Fruit fly (Drosophila melanogaster): ENCODE measurements around the gene mtgo.

The mtgo gene

DNA sequence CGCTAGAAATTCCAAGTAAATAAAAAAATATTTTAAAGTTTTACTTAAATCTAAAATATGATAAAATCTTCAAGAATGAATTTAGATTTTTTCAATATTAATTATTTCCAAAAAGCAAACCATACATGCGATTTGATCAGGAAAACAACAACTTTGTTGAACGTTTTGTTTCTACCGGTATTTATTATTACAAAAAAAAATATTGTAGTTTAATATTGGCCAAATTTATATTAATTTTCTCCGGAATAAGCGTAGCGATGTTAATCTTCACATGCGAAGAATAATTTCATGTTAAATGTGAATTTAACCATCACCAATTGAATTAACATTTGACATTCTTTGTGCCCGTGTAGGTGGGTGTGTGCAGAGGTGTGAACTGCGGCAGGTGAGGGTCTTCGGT is 74.1 kb downstream of the mtgo start (continued):
- TF ChIP-seq Ets21C (GFP tag; optimal IDR thresholded peaks at IDR 0.05) (no peak), CG11902 (GFP tag; optimal IDR thresholded peaks at IDR 0.05) (no peak), CG6792 (GFP tag; optimal IDR thresholded peaks at IDR 0.05) (no peak), CG34406 (GFP tag; optimal IDR thresholded peaks at IDR 0.05) (no peak), ss (GFP tag; optimal IDR thresholded peaks at IDR 0.05) (no peak)

dm6 chr2L:16620384-16620908 is 75.6 kb downstream of the mtgo start:
- TF ChIP-seq topi (GFP tag; optimal IDR thresholded peaks at IDR 0.05), result peak; percentile 95
- peak; percentile 73 for TF ChIP-seq CG8119 (GFP tag; IDR thresholded peaks at IDR 0.05)
- TF ChIP-seq Hr39 (GFP tag; optimal IDR thresholded peaks at IDR 0.05), result peak; percentile 90
- peak; percentile 60 for TF ChIP-seq spab (GFP tag; optimal IDR thresholded peaks at IDR 0.05)
- TF ChIP-seq net (GFP tag; optimal IDR thresholded peaks at IDR 0.05), result peak; percentile 85
- TF ChIP-seq Eip78C (GFP tag), result peak; percentile 97
- TF ChIP-seq Eip75B (GFP tag; optimal IDR thresholded peaks at IDR 0.05), result peak; percentile 72
- peak; percentile 78 for TF ChIP-seq CG10669 (GFP tag; optimal IDR thresholded peaks at IDR 0.05)
- peak; percentile 88 for TF ChIP-seq Blimp-1 (GFP tag; optimal IDR thresholded peaks at IDR 0.05)
- peak; percentile 79 for TF ChIP-seq Sox102F (GFP tag; optimal IDR thresholded peaks at IDR 0.05)
- TF ChIP-seq CG32006 (GFP tag; optimal IDR thresholded peaks at IDR 0.05), result peak; percentile 66
- TF ChIP-seq Gug (GFP tag; IDR thresholded peaks at IDR 0.05), result peak; percentile 65
- peak; percentile 58 for TF ChIP-seq vri (GFP tag; optimal IDR thresholded peaks at IDR 0.05)
- TF ChIP-seq CG16779 (tag; optimal IDR thresholded peaks at IDR 0.05), result peak; percentile 1
- TF ChIP-seq CG6854 (GFP tag; optimal IDR thresholded peaks at IDR 0.05), result peak; percentile 84
- peak; percentile 34 for TF ChIP-seq CG1621 (tag; optimal IDR thresholded peaks at IDR 0.05)
- peak; percentile 82 for TF ChIP-seq Hr4 (GFP tag; optimal IDR thresholded peaks at IDR 0.05)
- peak; percentile 63 for TF ChIP-seq fd59A (GFP tag; optimal IDR thresholded peaks at IDR 0.05)
- TF ChIP-seq svp (GFP tag), result peak; percentile 98
- peak; percentile 82 for TF ChIP-seq CG11762 (GFP tag; optimal IDR thresholded peaks at IDR 0.05; ENCODE audit: insufficient read depth)
- TF ChIP-seq CG10631 (GFP tag; optimal IDR thresholded peaks at IDR 0.05), result peak; percentile 77
- no peak for TF ChIP-seq CG9139 (GFP tag; optimal IDR thresholded peaks at IDR 0.05)
- peak; percentile 77 for TF ChIP-seq achi (GFP tag; optimal IDR thresholded peaks at IDR 0.05)
- peak; percentile 64; the same call in 2 of the 3 replicates for TF ChIP-seq eg (GFP tag; IDR thresholded peaks at IDR 0.05)
- TF ChIP-seq CG8632 (GFP tag; optimal IDR thresholded peaks at IDR 0.05), result peak; percentile 71
- TF ChIP-seq pdm3 (GFP tag; optimal IDR thresholded peaks at IDR 0.05), result peak; percentile 60
- peak; percentile 76 for TF ChIP-seq CG6792 (GFP tag; optimal IDR thresholded peaks at IDR 0.05)
- TF ChIP-seq lz (GFP tag; optimal IDR thresholded peaks at IDR 0.05), result peak; percentile 89
- peak; percentile 78 for TF ChIP-seq Sox15 (GFP tag; optimal IDR thresholded peaks at IDR 0.05)
- TF ChIP-seq fkh (GFP tag; optimal IDR thresholded peaks at IDR 0.05), result no peak
- TF ChIP-seq CG6808 (GFP tag; optimal IDR thresholded peaks at IDR 0.05), result peak; percentile 67
- no peak for TF ChIP-seq Hr38 (GFP tag; optimal IDR thresholded peaks at IDR 0.05)
- no peak for TF ChIP-seq dac (GFP tag; optimal IDR thresholded peaks at IDR 0.05)
- no peak for TF ChIP-seq Lpt (GFP tag; optimal IDR thresholded peaks at IDR 0.05)
- TF ChIP-seq CG6163 (GFP tag; IDR thresholded peaks at IDR 0.05), result peak; percentile 77; the same call in 2 of the 3 replicates
- TF ChIP-seq CG11902 (GFP tag; optimal IDR thresholded peaks at IDR 0.05), result peak; percentile 86
- TF ChIP-seq esn (GFP tag; optimal IDR thresholded peaks at IDR 0.05), result peak; percentile 88
- peak; percentile 74 for TF ChIP-seq acj6 (GFP tag; optimal IDR thresholded peaks at IDR 0.05)
- peak; percentile 35 for TF ChIP-seq fd85E (GFP tag; optimal IDR thresholded peaks at IDR 0.05)
- TF ChIP-seq CG4318 (GFP tag; optimal IDR thresholded peaks at IDR 0.05), result peak; percentile 54
- peak; percentile 88 for TF ChIP-seq CG3919 (GFP tag; optimal IDR thresholded peaks at IDR 0.05)
- peak; percentile 75 for TF ChIP-seq CG31627 (GFP tag; optimal IDR thresholded peaks at IDR 0.05)
- peak; percentile 91 for TF ChIP-seq Smox (GFP tag; optimal IDR thresholded peaks at IDR 0.05)
- TF ChIP-seq CG11294 (GFP tag; IDR thresholded peaks at IDR 0.05), result peak; percentile 40; the same call in 1 of the 2 replicates
- peak; percentile 87 for TF ChIP-seq Met (GFP tag; optimal IDR thresholded peaks at IDR 0.05)
- TF ChIP-seq dsx (GFP tag; optimal IDR thresholded peaks at IDR 0.05; ENCODE audit: poor library complexity, severe bottlenecking), result peak; percentile 67

Measured in whole organism, prepupa.